Worm (Caenorhabditis elegans) whole organism, L2 larva: Measurements from ENCODE around the gene ccg-1.

ENCODE experiments used
- ceh-82 ChIP-seq: fragments of 150-350 bp; optimal IDR thresholded peaks from 2 replicates; lab custom pipeline; 2014; ENCODE audit warnings: missing biosample characterization, missing genetic modification characterization
- sma-9 ChIP-seq, 2 experiments: fragments of 150-350 bp in 1 of 2; sonication (generic microtip) in 1 of 2; optimal IDR thresholded peaks; 2 replicates each; lab custom pipeline; 2014 to 2016; ENCODE audit warnings: missing genetic modification characterization in 2 of 2, mild to moderate bottlenecking in 1 of 2, missing biosample characterization in 1 of 2, missing compliant biosample characterization in 1 of 2, missing genetic modification reagents in 1 of 2, moderate library complexity in 1 of 2
- unc-55 ChIP-seq: fragments of 150-350 bp; sonication (generic microtip); optimal IDR thresholded peaks from 3 replicates; lab custom pipeline; 2014; ENCODE audit warnings: missing biosample characterization, missing genetic modification reagents, missing genetic modification characterization
- ztf-11 ChIP-seq: sonication (generic microtip); optimal IDR thresholded peaks from 2 replicates; lab custom pipeline; 2017; ENCODE audit warnings: missing biosample characterization, missing genetic modification characterization

DNA sequence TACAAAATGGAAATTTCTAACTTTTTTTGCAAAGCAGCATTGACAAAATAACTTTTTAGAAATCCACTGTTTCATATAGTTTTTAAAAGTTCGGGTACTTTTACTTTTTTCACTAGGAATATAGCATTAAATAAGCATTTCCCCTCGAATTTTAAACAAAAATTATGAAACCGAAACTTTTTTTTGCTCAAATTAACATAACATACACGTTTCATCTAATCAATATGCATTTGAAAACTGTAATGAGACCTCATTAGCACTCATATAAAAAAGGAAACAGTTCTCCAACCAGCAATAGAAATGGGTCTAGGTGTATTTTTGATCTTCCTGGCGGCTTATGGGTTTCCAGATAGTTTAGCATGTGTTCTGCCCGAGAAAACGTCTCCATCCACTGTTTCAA lies 18.4 kb upstream of the ccg-1 start, which contains the start of gene Y73F8A.10:
- TF ChIP-seq sma-9 (GFP tag; optimal IDR thresholded peaks at IDR 0.05; lab: Kevin White, UChicago) (no peak), sma-9 (tag; optimal IDR thresholded peaks at IDR 0.05; lab: Kevin White, UChicago) (no peak), unc-55 (GFP tag; lab: Kevin White, UChicago) (no peak), ztf-11 (tag; lab: Kevin White, UChicago) (no peak), ceh-82 (tag; lab: Kevin White, UChicago) (no peak)
